Worm (Caenorhabditis elegans) whole organism, L4 larva: ENCODE measurements around the gene zif-1.
A peak's percentile ranks its signal among the peaks of the same experiment; 100 is the strongest.

Experiments used
- Y5F2A.4 ChIP-seq: fragments of 200-800 bp; sonication (Bioruptor generic); optimal IDR thresholded peaks from 2 replicates; lab custom pipeline; 2018; ENCODE audit warnings: mild to moderate bottlenecking, missing genetic modification characterization, missing compliant biosample characterization
- ama-1 ChIP-seq: fragments of 150-350 bp; optimal IDR thresholded peaks from 2 replicates; lab custom pipeline; 2014; ENCODE audit warnings: inconsistent platforms, mixed read lengths
- dmd-9 ChIP-seq: fragments of 200-800 bp; sonication (Bioruptor generic); IDR thresholded peaks from 2 replicates; pipeline ENCODE4 v1.3.6; 2022; ENCODE audit warnings: missing genetic modification reagents, missing genetic modification characterization, missing compliant biosample characterization
- hlh-11 ChIP-seq: fragments of 200-800 bp; sonication (Bioruptor generic); optimal IDR thresholded peaks from 2 replicates; lab custom pipeline; 2018; ENCODE audit warnings: mild to moderate bottlenecking, missing genetic modification characterization, missing compliant biosample characterization
- lin-1 ChIP-seq: fragments of 200-800 bp; sonication (Bioruptor generic); IDR thresholded peaks from 2 replicates; pipeline ENCODE4 v1.3.6; 2022; ENCODE audit warnings: missing genetic modification reagents, missing genetic modification characterization, missing compliant biosample characterization
- lin-13 ChIP-seq: fragments of 150-350 bp; optimal IDR thresholded peaks from 2 replicates; lab custom pipeline; 2014; ENCODE audit warnings: missing biosample characterization, missing genetic modification reagents, missing genetic modification characterization
- lin-38 ChIP-seq: fragments of 200-800 bp; sonication (Bioruptor generic); IDR thresholded peaks from 2 replicates; pipeline ENCODE4 v1.3.6; 2022; ENCODE audit warnings: missing genetic modification reagents, missing genetic modification characterization, missing compliant biosample characterization
- mep-1 ChIP-seq: fragments of 150-350 bp; sonication (generic microtip); optimal IDR thresholded peaks from 3 replicates; lab custom pipeline; 2014; ENCODE audit warnings: missing biosample characterization, missing genetic modification characterization
- pha-4 ChIP-seq, 2 experiments: fragments of 150-350 bp in 1 of 2; fragments of 200-800 bp in 1 of 2; sonication (Bioruptor generic) in 1 of 2; IDR thresholded peaks in 1 of 2; optimal IDR thresholded peaks in 1 of 2; 2 replicates each; pipeline versions ENCODE4 v1.3.6 to Lab custom; 2014 to 2022; ENCODE audit warnings: missing genetic modification characterization in 2 of 2, missing genetic modification reagents in 2 of 2, missing biosample characterization in 1 of 2, missing compliant biosample characterization in 1 of 2
- pqm-1 ChIP-seq: sonication (generic microtip); optimal IDR thresholded peaks from 2 replicates; lab custom pipeline; 2017; ENCODE audit warnings: missing biosample characterization, missing genetic modification characterization
- skn-1 ChIP-seq: fragments of 150-350 bp; optimal IDR thresholded peaks from 2 replicates; lab custom pipeline; 2014; ENCODE audit warnings: missing biosample characterization, missing genetic modification characterization
- unc-130 ChIP-seq: sonication (generic microtip); optimal IDR thresholded peaks from 2 replicates; lab custom pipeline; 2016; ENCODE audit warnings: missing genetic modification reagents, missing genetic modification characterization, missing compliant biosample characterization
- unc-62 ChIP-seq, 3 experiments: fragments of 150-350 bp in 1 of 3; sonication (generic microtip); optimal IDR thresholded peaks in 2 of 3; peaks in 1 of 3; 1 replicate in 1 of 3; 2 replicates in 2 of 3; lab custom pipeline; 2014 to 2017; ENCODE audit warnings: missing biosample characterization in 3 of 3, missing genetic modification characterization in 3 of 3, missing genetic modification reagents in 3 of 3, missing genotype in 1 of 3
- ztf-11 ChIP-seq: fragments of 150-350 bp; optimal IDR thresholded peaks from 2 replicates; lab custom pipeline; 2014; ENCODE audit warnings: missing biosample characterization, missing genetic modification characterization

DNA sequence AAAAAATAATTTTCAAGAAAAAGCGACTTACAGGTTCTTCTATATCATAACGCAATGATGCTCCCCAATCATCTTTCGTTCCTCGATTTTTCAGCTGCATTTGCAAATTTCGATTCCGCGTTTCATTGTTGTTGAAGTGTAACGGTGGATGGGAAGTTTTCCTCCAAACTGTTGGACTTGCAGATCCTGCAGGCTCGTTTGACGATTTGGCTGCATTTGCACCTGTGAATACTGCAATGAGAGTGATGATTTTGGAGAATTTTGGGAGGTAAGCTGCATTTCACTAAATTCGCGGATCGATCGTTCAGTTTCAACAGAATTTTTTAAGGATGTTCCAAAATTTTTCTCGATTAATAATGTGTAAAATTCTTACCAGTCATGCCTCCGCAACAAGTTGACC lies 21.7 kb upstream of the zif-1 start:
- TF ChIP-seq lin-38 (no peak), dmd-9 (GFP tag; lab: Robert Waterston, UW) (no peak), ztf-11 (tag; lab: Kevin White, UChicago) (no peak), lin-1 (GFP tag; lab: Robert Waterston, UW) (no peak), skn-1 (no peak), unc-62 (GFP tag; optimal IDR thresholded peaks at IDR 0.05 in 1 of 2; lab: Kevin White, UChicago) (peak in 1 of 2 experiments; percentile 91), unc-62 (tag; optimal IDR thresholded peaks at IDR 0.05; lab: Kevin White, UChicago) (no peak), lin-13 (GFP tag; lab: Kevin White, UChicago) (no peak), pqm-1 (tag; lab: Kevin White, UChicago) (no peak), Y5F2A.4 (GFP tag; lab: Kevin White, UChicago) (no peak), mep-1 (tag; lab: Kevin White, UChicago) (no peak), pha-4 (GFP tag; IDR thresholded peaks at IDR 0.05; lab: Robert Waterston, UW) (no peak), pha-4 (tag; optimal IDR thresholded peaks at IDR 0.05; lab: Kevin White, UChicago) (no peak), hlh-11 (tag; lab: Kevin White, UChicago) (no peak), ama-1 (lab: Kevin White, UChicago) (no peak), unc-130 (GFP tag; lab: Kevin White, UChicago) (no peak)
